Fruit fly (Drosophila melanogaster) whole organism, embryonic: ENCODE data around the gene CG13407.

Source experiments
- Atf-2 ChIP-seq: fragments of 200-800 bp; sonication (Bioruptor generic); optimal IDR thresholded peaks from 2 replicates; lab custom pipeline; 2016; ENCODE audit warnings: missing biosample characterization, missing genetic modification characterization
- CG10147 ChIP-seq: fragments of 200-800 bp; sonication (Bioruptor generic); optimal IDR thresholded peaks from 2 replicates; lab custom pipeline; 2019; ENCODE audit warnings: missing biosample characterization, mild to moderate bottlenecking, missing genetic modification characterization, moderate library complexity
- CG10267 ChIP-seq: fragments of 200-800 bp; sonication (Bioruptor generic); optimal IDR thresholded peaks from 2 replicates; lab custom pipeline; 2018; ENCODE audit warnings: missing biosample characterization, mild to moderate bottlenecking, missing genetic modification characterization, moderate library complexity
- CG10321 ChIP-seq: fragments of 200-800 bp; sonication (Bioruptor generic); IDR thresholded peaks from 2 replicates; pipeline ENCODE4 v1.3.6; 2022; ENCODE audit warnings: missing biosample characterization, missing genetic modification characterization
- CG11560 ChIP-seq: fragments of 200-800 bp; sonication (Bioruptor generic); IDR thresholded peaks from 3 replicates; pipeline ENCODE4 v1.3.6; 2022; ENCODE audit warnings: missing biosample characterization, missing genetic modification characterization
- CG12155 ChIP-seq: fragments of 200-800 bp; sonication (Bioruptor generic); optimal IDR thresholded peaks from 3 replicates; lab custom pipeline; 2016; ENCODE audit warnings: missing biosample characterization, missing genetic modification characterization
- CG12219 ChIP-seq: fragments of 200-800 bp; sonication (Bioruptor generic); optimal IDR thresholded peaks from 3 replicates; lab custom pipeline; 2018; ENCODE audit warnings: missing biosample characterization, mild to moderate bottlenecking, missing genetic modification characterization
- CG13775 ChIP-seq: fragments of 200-800 bp; sonication (Bioruptor generic); optimal IDR thresholded peaks from 3 replicates; lab custom pipeline; 2017; ENCODE audit warnings: missing biosample characterization, mild to moderate bottlenecking, missing genetic modification characterization
- CG15073 ChIP-seq: fragments of 200-800 bp; sonication (Bioruptor generic); optimal IDR thresholded peaks from 2 replicates; lab custom pipeline; 2016; ENCODE audit warnings: missing biosample characterization, missing genetic modification characterization
- CG17568 ChIP-seq: fragments of 200-800 bp; sonication (Bioruptor generic); optimal IDR thresholded peaks from 2 replicates; lab custom pipeline; 2018; ENCODE audit warnings: missing biosample characterization, mild to moderate bottlenecking, missing genetic modification characterization, moderate library complexity
- CG2712 ChIP-seq: fragments of 200-800 bp; optimal IDR thresholded peaks from 3 replicates; lab custom pipeline; 2019; ENCODE audit warnings: missing biosample characterization, mild to moderate bottlenecking, missing genetic modification characterization, moderate library complexity
- CG30403 ChIP-seq: fragments of 200-800 bp; sonication (Bioruptor generic); optimal IDR thresholded peaks from 3 replicates; lab custom pipeline; 2016; ENCODE audit warnings: missing biosample characterization, missing genetic modification characterization
- CG31224 ChIP-seq: fragments of 200-800 bp; sonication (Bioruptor generic); IDR thresholded peaks from 2 replicates; pipeline ENCODE4 v1.3.6; 2022; ENCODE audit warnings: missing biosample characterization, missing genetic modification characterization
- CG3163 ChIP-seq: fragments of 200-800 bp; sonication (Bioruptor generic); optimal IDR thresholded peaks from 3 replicates; lab custom pipeline; 2016; ENCODE audit warnings: missing biosample characterization, missing genetic modification characterization
- CG34376 ChIP-seq: fragments of 200-800 bp; sonication (Bioruptor generic); optimal IDR thresholded peaks from 2 replicates; lab custom pipeline; 2018; ENCODE audit warnings: missing biosample characterization, mild to moderate bottlenecking, missing genetic modification characterization
- CG4617 ChIP-seq: fragments of 200-800 bp; sonication (Bioruptor generic); optimal IDR thresholded peaks from 3 replicates; lab custom pipeline; 2016; ENCODE audit warnings: missing biosample characterization, missing genetic modification characterization, borderline replicate concordance
- CG7987 ChIP-seq: fragments of 200-800 bp; sonication (Bioruptor generic); optimal IDR thresholded peaks from 2 replicates; lab custom pipeline; 2018; ENCODE audit warnings: missing biosample characterization, mild to moderate bottlenecking, missing genetic modification characterization, moderate library complexity
- CG9437 ChIP-seq: fragments of 200-800 bp; sonication (Bioruptor generic); optimal IDR thresholded peaks from 2 replicates; lab custom pipeline; 2018; ENCODE audit warnings: missing biosample characterization, mild to moderate bottlenecking, missing genetic modification characterization
- CG9609 ChIP-seq: fragments of 200-800 bp; sonication (Bioruptor generic); optimal IDR thresholded peaks from 3 replicates; lab custom pipeline; 2016; ENCODE audit warnings: missing biosample characterization, missing genetic modification characterization
- D19A ChIP-seq: fragments of 200-800 bp; optimal IDR thresholded peaks from 3 replicates; lab custom pipeline; 2019; ENCODE audit warnings: missing biosample characterization, mild to moderate bottlenecking, missing genetic modification characterization, moderate library complexity
- Elba2 ChIP-seq: fragments of 200-800 bp; sonication (Bioruptor generic); optimal IDR thresholded peaks from 3 replicates; lab custom pipeline; 2016; ENCODE audit warnings: missing biosample characterization, missing genetic modification characterization
- HLH4C ChIP-seq: fragments of 200-800 bp; sonication (Bioruptor generic); IDR thresholded peaks from 3 replicates; pipeline ENCODE4 v1.3.6; 2022; ENCODE audit warnings: missing biosample characterization, missing genetic modification characterization; ENCODE audit not compliant: partially characterized antibody
- HLHmδ ChIP-seq: fragments of 200-800 bp; sonication (Bioruptor generic); optimal IDR thresholded peaks from 2 replicates; lab custom pipeline; 2018; ENCODE audit warnings: missing biosample characterization, mild to moderate bottlenecking, missing genetic modification characterization, moderate library complexity
- Hr51 ChIP-seq, 2 experiments: fragments of 200-800 bp; sonication (Bioruptor generic); optimal IDR thresholded peaks; 2 replicates in 1 of 2; 3 replicates in 1 of 2; lab custom pipeline; 2016 to 2018; ENCODE audit warnings: missing biosample characterization in 2 of 2, missing genetic modification characterization in 2 of 2, mild to moderate bottlenecking in 1 of 2, moderate library complexity in 1 of 2
- Meics ChIP-seq: fragments of 200-800 bp; sonication (Bioruptor generic); optimal IDR thresholded peaks from 2 replicates; lab custom pipeline; 2017; ENCODE audit warnings: missing biosample characterization, mild to moderate bottlenecking, missing genetic modification characterization
- NK7.1 ChIP-seq: fragments of 200-800 bp; sonication (Bioruptor generic); optimal IDR thresholded peaks from 3 replicates; lab custom pipeline; 2016; ENCODE audit warnings: missing biosample characterization, missing genetic modification characterization
- Oaz ChIP-seq: fragments of 200-800 bp; sonication (Bioruptor generic); IDR thresholded peaks from 2 replicates; pipeline ENCODE4 v1.3.6; 2022; ENCODE audit warnings: missing biosample characterization, missing genetic modification characterization
- Oli ChIP-seq: fragments of 200-800 bp; sonication (Bioruptor generic); optimal IDR thresholded peaks from 2 replicates; lab custom pipeline; 2018; ENCODE audit warnings: missing biosample characterization, mild to moderate bottlenecking, missing genetic modification characterization, moderate library complexity
- Ptx1 ChIP-seq: fragments of 200-800 bp; sonication (Bioruptor generic); IDR thresholded peaks from 2 replicates; pipeline ENCODE4 v1.3.6; 2022; ENCODE audit warnings: missing biosample characterization, missing genetic modification characterization
- Sry-β ChIP-seq: fragments of 200-800 bp; sonication (Bioruptor generic); optimal IDR thresholded peaks from 2 replicates; lab custom pipeline; 2018; ENCODE audit warnings: missing biosample characterization, mild to moderate bottlenecking, missing genetic modification characterization, moderate library complexity
- Tbp ChIP-seq: fragments of >200 bp; optimal IDR thresholded peaks from 2 replicates; lab custom pipeline; 2018; ENCODE audit warnings: missing biosample characterization, missing genetic modification characterization
- Trl ChIP-seq, 3 experiments: fragments of >200 bp in 2 of 3; fragments of 200-800 bp in 1 of 3; sonication (Bioruptor generic) in 1 of 3; optimal IDR thresholded peaks; 2 replicates in 1 of 3; 3 replicates in 2 of 3; lab custom pipeline; 2016 to 2017; ENCODE audit warnings: missing biosample characterization in 1 of 3, missing genetic modification characterization in 1 of 3
- ase ChIP-seq: fragments of 200-800 bp; sonication (Bioruptor generic); IDR thresholded peaks from 3 replicates; pipeline ENCODE4 v1.3.6; 2022; ENCODE audit warnings: missing biosample characterization, missing genetic modification characterization
- bbx ChIP-seq: fragments of 200-800 bp; sonication (Bioruptor generic); IDR thresholded peaks from 2 replicates; pipeline ENCODE4 v1.3.6; 2022; ENCODE audit warnings: missing biosample characterization, missing genetic modification characterization; ENCODE audit not compliant: partially characterized antibody
- cad ChIP-seq: fragments of >200 bp; optimal IDR thresholded peaks from 2 replicates; lab custom pipeline; 2017; ENCODE audit warnings: missing biosample characterization, missing genetic modification characterization
- cg ChIP-seq: fragments of 200-800 bp; sonication (Bioruptor generic); optimal IDR thresholded peaks from 3 replicates; lab custom pipeline; 2019; ENCODE audit warnings: missing biosample characterization, mild to moderate bottlenecking, missing genetic modification characterization, moderate library complexity
- dimm ChIP-seq: fragments of 200-800 bp; sonication (Bioruptor generic); IDR thresholded peaks from 2 replicates; pipeline ENCODE4 v1.3.6; 2022; ENCODE audit warnings: missing biosample characterization, missing genetic modification characterization
- dmrt11E ChIP-seq: fragments of 200-800 bp; sonication (Bioruptor generic); optimal IDR thresholded peaks from 3 replicates; lab custom pipeline; 2018; ENCODE audit warnings: missing biosample characterization, mild to moderate bottlenecking, missing genetic modification characterization, moderate library complexity
- dysf ChIP-seq: fragments of 200-800 bp; sonication (Bioruptor generic); IDR thresholded peaks from 3 replicates; pipeline ENCODE4 v1.3.6; 2022; ENCODE audit warnings: missing biosample characterization, missing genetic modification characterization
- gem ChIP-seq: fragments of 200-800 bp; sonication (Bioruptor generic); optimal IDR thresholded peaks from 2 replicates; lab custom pipeline; 2019; ENCODE audit warnings: missing biosample characterization, mild to moderate bottlenecking, missing genetic modification characterization, moderate library complexity
- jigr1 ChIP-seq: fragments of 200-800 bp; sonication (Bioruptor generic); IDR thresholded peaks from 3 replicates; pipeline ENCODE4 v1.3.6; 2022; ENCODE audit warnings: missing biosample characterization, missing genetic modification characterization
- kay ChIP-seq: fragments of 200-800 bp; sonication (Bioruptor generic); optimal IDR thresholded peaks from 2 replicates; lab custom pipeline; 2016; ENCODE audit warnings: missing biosample characterization, missing genetic modification characterization
- lbe ChIP-seq: fragments of 200-800 bp; sonication (Bioruptor generic); optimal IDR thresholded peaks from 2 replicates; lab custom pipeline; 2016; ENCODE audit warnings: missing biosample characterization, mild to moderate bottlenecking, missing genetic modification characterization
- lola ChIP-seq, 3 experiments: fragments of >200 bp in 2 of 3; fragments of 200-800 bp in 1 of 3; sonication (Bioruptor generic) in 1 of 3; optimal IDR thresholded peaks; 2 replicates each; lab custom pipeline; 2017 to 2019; ENCODE audit warnings: missing biosample characterization in 3 of 3, missing genetic modification characterization in 3 of 3, mild to moderate bottlenecking in 1 of 3, moderate library complexity in 1 of 3
- mirr ChIP-seq: fragments of 200-800 bp; sonication (Bioruptor generic); optimal IDR thresholded peaks from 3 replicates; lab custom pipeline; 2018; ENCODE audit warnings: missing biosample characterization, mild to moderate bottlenecking, missing genetic modification characterization
- nmo ChIP-seq: fragments of 200-800 bp; sonication (Bioruptor generic); optimal IDR thresholded peaks from 2 replicates; lab custom pipeline; 2018; ENCODE audit warnings: missing biosample characterization, mild to moderate bottlenecking, missing genetic modification characterization, moderate library complexity
- org-1 ChIP-seq: fragments of 200-800 bp; sonication (Bioruptor generic); optimal IDR thresholded peaks from 2 replicates; lab custom pipeline; 2017; ENCODE audit warnings: missing biosample characterization, missing genetic modification characterization
- row ChIP-seq: fragments of 200-800 bp; sonication (Bioruptor generic); IDR thresholded peaks from 3 replicates; pipeline ENCODE4 v1.3.6; 2022; ENCODE audit warnings: missing biosample characterization, missing genetic modification characterization
- sens ChIP-seq: fragments of 200-800 bp; sonication (Bioruptor generic); peaks from one replicate; lab custom pipeline; 2016; ENCODE audit warnings: missing biosample characterization, missing genetic modification characterization
- sqz ChIP-seq: fragments of 200-800 bp; sonication (Bioruptor generic); optimal IDR thresholded peaks from 3 replicates; lab custom pipeline; 2018; ENCODE audit warnings: missing biosample characterization, mild to moderate bottlenecking, missing genetic modification characterization
- tx ChIP-seq: fragments of 200-800 bp; sonication (Bioruptor generic); optimal IDR thresholded peaks from 2 replicates; lab custom pipeline; 2016; ENCODE audit warnings: missing biosample characterization, missing genetic modification characterization

CG13407 gene

dm6 chr3R:22108316-22108715, 5.1 kb downstream of the CG13407 start (continued):
- TF ChIP-seq sens (peak; percentile 62), HLHmδ (GFP tag; lab: Kevin White, UChicago) (no peak), gem (peak; percentile 71), CG9437 (GFP tag; lab: Kevin White, UChicago) (no peak), CG10321 (no peak), Sry-β (no peak), tx (GFP tag; lab: Kevin White, UChicago) (no peak), CG34376 (no peak), CG7987 (GFP tag; lab: Kevin White, UChicago) (no peak), CG13775 (GFP tag; lab: Kevin White, UChicago) (no peak), Oli (tag; lab: Kevin White, UChicago) (peak; percentile 42), sqz (no peak), CG4617 (no peak), Oaz (GFP tag; lab: Robert Waterston, UW) (no peak), Tbp (no peak), bbx (GFP tag; lab: Robert Waterston, UW) (no peak), HLH4C (GFP tag; lab: Robert Waterston, UW) (no peak), dmrt11E (tag; lab: Kevin White, UChicago) (no peak), lbe (GFP tag; lab: Kevin White, UChicago) (no peak), CG12155 (GFP tag; lab: Kevin White, UChicago) (no peak), CG30403 (GFP tag; lab: Kevin White, UChicago) (peak; percentile 48), jigr1 (GFP tag; lab: Robert Waterston, UW) (no peak), CG10147 (GFP tag; lab: Kevin White, UChicago) (no peak), Meics (GFP tag; lab: Kevin White, UChicago) (peak; percentile 88), org-1 (GFP tag; lab: Kevin White, UChicago) (peak; percentile 36), nmo (no peak), Elba2 (GFP tag; lab: Kevin White, UChicago) (no peak), cad (GFP tag; lab: Kevin White, UChicago) (no peak), CG12219 (GFP tag; lab: Kevin White, UChicago) (no peak), mirr (GFP tag; lab: Kevin White, UChicago) (no peak), ase (GFP tag; lab: Robert Waterston, UW) (peak; percentile 31; the same call in 1 of the 3 replicates), CG17568 (no peak), row (GFP tag; lab: Robert Waterston, UW) (peak; percentile 76; the same call in 2 of the 3 replicates), Ptx1 (GFP tag; lab: Robert Waterston, UW) (peak; percentile 61), CG9609 (GFP tag; lab: Kevin White, UChicago) (no peak), CG10267 (tag; lab: Kevin White, UChicago) (no peak), CG31224 (GFP tag; lab: Robert Waterston, UW) (no peak), CG11560 (tag; lab: Robert Waterston, UW) (no peak), D19A (tag; lab: Kevin White, UChicago) (no peak), kay (GFP tag; lab: Kevin White, UChicago) (no peak), CG3163 (GFP tag; lab: Kevin White, UChicago) (no peak), lola (GFP tag; optimal IDR thresholded peaks at IDR 0.05; lab: Kevin White, UChicago) (no peak), CG2712 (no peak), Atf-2 (GFP tag; lab: Kevin White, UChicago) (no peak), dysf (GFP tag; lab: Robert Waterston, UW) (peak; percentile 66; the same call in 1 of the 3 replicates), Hr51 (GFP tag; optimal IDR thresholded peaks at IDR 0.05; lab: Kevin White, UChicago) (no peak), NK7.1 (GFP tag; lab: Kevin White, UChicago) (no peak), dimm (GFP tag; lab: Robert Waterston, UW) (0 out of 2 replicates have a peak, but pooled peaks have one; percentile 14), CG15073 (no peak), cg (no peak), Trl (optimal IDR thresholded peaks at IDR 0.05; lab: Kevin White, UChicago) (no peak), Trl (GFP tag; optimal IDR thresholded peaks at IDR 0.05; lab: Kevin White, UChicago) (no peak)
